Worm (Caenorhabditis elegans): Measurements from ENCODE around the gene fbxa-53.

ce11 chrX:1727056-1727455 lies 8.7 kb upstream of the fbxa-53 start, which contains the start of gene F07G6.2:
- TF ChIP-seq lin-39 (tag; optimal IDR thresholded peaks at IDR 0.05) (no peak), nhr-11 (tag; optimal IDR thresholded peaks at IDR 0.05) (no peak), ama-1 (optimal IDR thresholded peaks at IDR 0.05) (no peak), C34B4.2 (tag; optimal IDR thresholded peaks at IDR 0.05) (no peak), nhr-77 (tag; optimal IDR thresholded peaks at IDR 0.05) (no peak), rnt-1 (tag; optimal IDR thresholded peaks at IDR 0.05) (no peak), lsy-2 (tag; optimal IDR thresholded peaks at IDR 0.05) (no peak)
